Fruit fly (Drosophila melanogaster): ENCODE data around the gene ArgRS.

Gene ArgRS

dm6 chrX:15867863-15868262 is 23.9 kb upstream of the ArgRS start, which contains the start of gene Gapdh2:
Gene Gapdh2, plus strand, starts transcription at chrX:15868145.
- TF ChIP-seq Sin3A (optimal IDR thresholded peaks at IDR 0.05) (no peak), insv (optimal IDR thresholded peaks at IDR 0.05) (no peak), ttk (optimal IDR thresholded peaks at IDR 0.05) (no peak), psq (optimal IDR thresholded peaks at IDR 0.05) (no peak), Myc (optimal IDR thresholded peaks at IDR 0.05) (no peak), h (optimal IDR thresholded peaks at IDR 0.05) (no peak)

- TF ChIP-seq insv (optimal IDR thresholded peaks at IDR 0.05) (no peak), Sin3A (optimal IDR thresholded peaks at IDR 0.05) (no peak), psq (optimal IDR thresholded peaks at IDR 0.05) (no peak), ttk (optimal IDR thresholded peaks at IDR 0.05) (no peak), Myc (optimal IDR thresholded peaks at IDR 0.05) (no peak), h (optimal IDR thresholded peaks at IDR 0.05) (no peak)
These were observed 23.0 kb upstream of the ArgRS start for dm6 chrX:15866799-15867412.

dm6 chrX:15866032-15866431 is 22.1 kb upstream of the ArgRS start:
- TF ChIP-seq psq (optimal IDR thresholded peaks at IDR 0.05) (no peak), Myc (optimal IDR thresholded peaks at IDR 0.05) (no peak), h (optimal IDR thresholded peaks at IDR 0.05) (no peak), ttk (optimal IDR thresholded peaks at IDR 0.05) (no peak), Sin3A (optimal IDR thresholded peaks at IDR 0.05) (no peak), insv (optimal IDR thresholded peaks at IDR 0.05) (no peak)

dm6 chrX:15860479-15860878 is 16.5 kb upstream of the ArgRS start:
- TF ChIP-seq ttk (optimal IDR thresholded peaks at IDR 0.05), result no peak
- no peak for TF ChIP-seq Myc (optimal IDR thresholded peaks at IDR 0.05)
- no peak for TF ChIP-seq Sin3A (optimal IDR thresholded peaks at IDR 0.05)
- no peak for TF ChIP-seq h (optimal IDR thresholded peaks at IDR 0.05)

dm6 chrX:15859869-15860268 is 15.9 kb upstream of the ArgRS start, which contains the start of gene Gbeta13F:
Gene Gbeta13F, plus strand, starts transcription at chrX:15860115.
- TF ChIP-seq Sin3A (optimal IDR thresholded peaks at IDR 0.05) (no peak), psq (optimal IDR thresholded peaks at IDR 0.05) (no peak), insv (optimal IDR thresholded peaks at IDR 0.05) (no peak), Myc (optimal IDR thresholded peaks at IDR 0.05) (no peak), h (optimal IDR thresholded peaks at IDR 0.05) (no peak), ttk (optimal IDR thresholded peaks at IDR 0.05) (no peak)

dm6 chrX:15859387-15859786 is 15.4 kb upstream of the ArgRS start, which contains the start of gene AlkB:
Gene AlkB, minus strand, starts transcription at chrX:15859487.
- no peak for TF ChIP-seq ttk (optimal IDR thresholded peaks at IDR 0.05)
- no peak for TF ChIP-seq Sin3A (optimal IDR thresholded peaks at IDR 0.05)
- TF ChIP-seq h (optimal IDR thresholded peaks at IDR 0.05), result no peak
- TF ChIP-seq Myc (optimal IDR thresholded peaks at IDR 0.05), result no peak
- no peak for TF ChIP-seq insv (optimal IDR thresholded peaks at IDR 0.05)
- no peak for TF ChIP-seq psq (optimal IDR thresholded peaks at IDR 0.05)

dm6 chrX:15857601-15858284 is 13.8 kb upstream of the ArgRS start, which contains the start of the genes CG46440 and Myb:
Gene CG46440, minus strand, starts transcription at chrX:15857823.
Gene Myb, minus strand, starts transcription at chrX:15857823.
- no peak for TF ChIP-seq h (optimal IDR thresholded peaks at IDR 0.05)

- TF ChIP-seq psq (optimal IDR thresholded peaks at IDR 0.05), result no peak
- TF ChIP-seq h (optimal IDR thresholded peaks at IDR 0.05), result no peak
These were observed 9.0 kb upstream of the ArgRS start, which contains the start of the genes UBL3 and CG15914 for dm6 chrX:15852815-15853542. Gene UBL3, minus strand, starts transcription at chrX:15853175. Gene CG15914, plus strand, starts transcription at chrX:15853421.

- TF ChIP-seq ttk (optimal IDR thresholded peaks at IDR 0.05) (no peak), insv (optimal IDR thresholded peaks at IDR 0.05) (no peak), h (optimal IDR thresholded peaks at IDR 0.05) (no peak), Myc (optimal IDR thresholded peaks at IDR 0.05) (no peak), Sin3A (optimal IDR thresholded peaks at IDR 0.05) (no peak), psq (optimal IDR thresholded peaks at IDR 0.05) (no peak)
These were observed 5.1 kb upstream of the ArgRS start, which contains the start of gene sun for dm6 chrX:15849021-15849420. Gene sun, minus strand, starts transcription at chrX:15849258.

- TF ChIP-seq insv (optimal IDR thresholded peaks at IDR 0.05) (no peak), Sin3A (optimal IDR thresholded peaks at IDR 0.05) (no peak), ttk (optimal IDR thresholded peaks at IDR 0.05) (no peak), Myc (optimal IDR thresholded peaks at IDR 0.05) (no peak), psq (optimal IDR thresholded peaks at IDR 0.05) (no peak), h (optimal IDR thresholded peaks at IDR 0.05) (no peak)
These were observed 2.6 kb downstream of the ArgRS start for dm6 chrX:15841346-15841745.

dm6 chrX:15840003-15840402 is 3.9 kb downstream of the ArgRS start:
- TF ChIP-seq psq (optimal IDR thresholded peaks at IDR 0.05) (no peak), ttk (optimal IDR thresholded peaks at IDR 0.05) (no peak), insv (optimal IDR thresholded peaks at IDR 0.05) (no peak), Sin3A (optimal IDR thresholded peaks at IDR 0.05) (no peak), Myc (optimal IDR thresholded peaks at IDR 0.05) (no peak), h (optimal IDR thresholded peaks at IDR 0.05) (no peak)

dm6 chrX:15837530-15837929 is 6.4 kb downstream of the ArgRS start, which contains the start of gene CG8565:
Gene CG8565, plus strand, starts transcription at chrX:15837830.
- TF ChIP-seq Myc (optimal IDR thresholded peaks at IDR 0.05), result no peak

All from Kc167 (cell line).